Worm (Caenorhabditis elegans) whole organism, L3 larva: ENCODE data around the gene F55G7.3.

ENCODE experiments used
- R02D3.7 ChIP-seq: fragments of 150-350 bp; optimal IDR thresholded peaks from 2 replicates; lab custom pipeline; 2014; ENCODE audit warnings: missing biosample characterization, missing genetic modification characterization
- ZK546.5 ChIP-seq: sonication (generic microtip); optimal IDR thresholded peaks from 2 replicates; lab custom pipeline; 2017; ENCODE audit warnings: missing biosample characterization, missing genetic modification characterization
- ceh-16 ChIP-seq: sonication (generic microtip); optimal IDR thresholded peaks from 2 replicates; lab custom pipeline; 2017; ENCODE audit warnings: missing biosample characterization, missing genetic modification characterization
- ceh-28 ChIP-seq: fragments of 150-350 bp; optimal IDR thresholded peaks from 2 replicates; lab custom pipeline; 2014; ENCODE audit warnings: missing biosample characterization, missing genetic modification reagents, missing genetic modification characterization
- ceh-82 ChIP-seq: fragments of 150-350 bp; optimal IDR thresholded peaks from 2 replicates; lab custom pipeline; 2014; ENCODE audit warnings: missing biosample characterization, missing genetic modification characterization
- ceh-9 ChIP-seq: sonication (generic microtip); optimal IDR thresholded peaks from 2 replicates; lab custom pipeline; 2018; ENCODE audit warnings: missing biosample characterization, missing genetic modification characterization
- egl-27 ChIP-seq: sonication (generic microtip); optimal IDR thresholded peaks from 4 replicates; lab custom pipeline; 2017; ENCODE audit warnings: missing biosample characterization, missing genetic modification reagents, missing genetic modification characterization
- egl-5 ChIP-seq: fragments of 150-350 bp; optimal IDR thresholded peaks from 2 replicates; lab custom pipeline; 2017; ENCODE audit warnings: missing biosample characterization, missing genetic modification reagents, missing genetic modification characterization, inconsistent platforms
- elt-1 ChIP-seq: fragments of 150-350 bp; optimal IDR thresholded peaks from 2 replicates; lab custom pipeline; 2014; ENCODE audit warnings: missing biosample characterization, missing genetic modification characterization
- elt-2 ChIP-seq: sonication (generic microtip); optimal IDR thresholded peaks from 2 replicates; lab custom pipeline; 2016; ENCODE audit warnings: missing genetic modification reagents, mild to moderate bottlenecking, missing genetic modification characterization, missing compliant biosample characterization
- fkh-10 ChIP-seq: sonication (generic microtip); optimal IDR thresholded peaks from 2 replicates; lab custom pipeline; 2017; ENCODE audit warnings: missing biosample characterization, missing genetic modification reagents, missing genetic modification characterization
- fos-1 ChIP-seq: fragments of 150-350 bp; optimal IDR thresholded peaks from 2 replicates; lab custom pipeline; 2014; ENCODE audit warnings: missing biosample characterization, missing genetic modification characterization
- hmg-11 ChIP-seq: sonication (generic microtip); optimal IDR thresholded peaks from 2 replicates; lab custom pipeline; 2016; ENCODE audit warnings: missing genetic modification characterization, missing compliant biosample characterization
- lin-15B ChIP-seq: fragments of 150-350 bp; optimal IDR thresholded peaks from 2 replicates; lab custom pipeline; 2014; ENCODE audit warnings: missing biosample characterization, missing genetic modification characterization
- lin-39 ChIP-seq: fragments of 150-350 bp; optimal IDR thresholded peaks from 2 replicates; lab custom pipeline; 2018; ENCODE audit warnings: missing biosample characterization, missing genetic modification reagents, missing genetic modification characterization
- mdl-1 ChIP-seq: fragments of 150-350 bp; optimal IDR thresholded peaks from 2 replicates; lab custom pipeline; 2014; ENCODE audit warnings: missing biosample characterization, missing genetic modification characterization
- mml-1 ChIP-seq: fragments of 150-350 bp; sonication (generic microtip); optimal IDR thresholded peaks from 3 replicates; lab custom pipeline; 2014; ENCODE audit warnings: missing biosample characterization, missing genetic modification characterization
- nhr-11 ChIP-seq: fragments of 150-350 bp; optimal IDR thresholded peaks from 2 replicates; lab custom pipeline; 2014; ENCODE audit warnings: missing biosample characterization, missing genetic modification characterization
- nhr-12 ChIP-seq: fragments of 150-350 bp; optimal IDR thresholded peaks from 2 replicates; lab custom pipeline; 2014; ENCODE audit warnings: missing biosample characterization, missing genetic modification characterization
- nhr-23 ChIP-seq: fragments of 150-350 bp; optimal IDR thresholded peaks from 2 replicates; lab custom pipeline; 2014; ENCODE audit warnings: missing biosample characterization, missing genetic modification reagents, missing genetic modification characterization
- nhr-237 ChIP-seq: fragments of 150-350 bp; optimal IDR thresholded peaks from 2 replicates; lab custom pipeline; 2014; ENCODE audit warnings: missing biosample characterization, missing genetic modification characterization
- nhr-25 ChIP-seq: sonication (generic microtip); optimal IDR thresholded peaks from 2 replicates; lab custom pipeline; 2017; ENCODE audit warnings: missing biosample characterization, missing genetic modification characterization
- nhr-28 ChIP-seq: fragments of 150-350 bp; optimal IDR thresholded peaks from 2 replicates; lab custom pipeline; 2014; ENCODE audit warnings: missing biosample characterization, missing genetic modification characterization
- nhr-43 ChIP-seq: sonication (generic microtip); optimal IDR thresholded peaks from 2 replicates; lab custom pipeline; 2016; ENCODE audit warnings: mild to moderate bottlenecking, missing genetic modification characterization, missing compliant biosample characterization; ENCODE audit not compliant: poor library complexity, severe bottlenecking
- nhr-76 ChIP-seq: fragments of 150-350 bp; sonication (generic microtip); optimal IDR thresholded peaks from 5 replicates; lab custom pipeline; 2014; ENCODE audit warnings: missing biosample characterization, missing genetic modification characterization
- nhr-77 ChIP-seq: fragments of 150-350 bp; optimal IDR thresholded peaks from 2 replicates; lab custom pipeline; 2014; ENCODE audit warnings: missing biosample characterization, missing genetic modification characterization
- pha-4 ChIP-seq: fragments of 150-350 bp; optimal IDR thresholded peaks from 2 replicates; lab custom pipeline; 2014; ENCODE audit warnings: missing biosample characterization, missing genetic modification reagents, missing genetic modification characterization
- pqm-1 ChIP-seq: fragments of 150-350 bp; optimal IDR thresholded peaks from 2 replicates; lab custom pipeline; 2017; ENCODE audit warnings: missing biosample characterization, missing genetic modification characterization, inconsistent platforms
- sea-2 ChIP-seq: fragments of 150-350 bp; sonication (generic microtip); optimal IDR thresholded peaks from 4 replicates; lab custom pipeline; 2014; ENCODE audit warnings: missing biosample characterization, missing genetic modification reagents, missing genetic modification characterization
- skn-1 ChIP-seq: fragments of 150-350 bp; optimal IDR thresholded peaks from 2 replicates; lab custom pipeline; 2014; ENCODE audit warnings: missing biosample characterization, missing genetic modification characterization
- snpc-4 ChIP-seq: fragments of 150-350 bp; optimal IDR thresholded peaks from 2 replicates; lab custom pipeline; 2014; ENCODE audit warnings: missing biosample characterization, missing genetic modification characterization
- tbx-2 ChIP-seq: sonication (generic microtip); optimal IDR thresholded peaks from 2 replicates; lab custom pipeline; 2016; ENCODE audit warnings: mild to moderate bottlenecking, missing genetic modification characterization, missing compliant biosample characterization
- unc-39 ChIP-seq: sonication (generic microtip); optimal IDR thresholded peaks from 4 replicates; lab custom pipeline; 2017; ENCODE audit warnings: missing biosample characterization, missing genetic modification characterization
- unc-62 ChIP-seq: fragments of 150-350 bp; sonication (generic microtip); optimal IDR thresholded peaks from 4 replicates; lab custom pipeline; 2014; ENCODE audit warnings: missing biosample characterization, missing genetic modification reagents, missing genetic modification characterization
- ztf-11 ChIP-seq: fragments of 150-350 bp; optimal IDR thresholded peaks from 2 replicates; lab custom pipeline; 2014; ENCODE audit warnings: missing biosample characterization, missing genetic modification characterization

Gene F55G7.3

DNA sequence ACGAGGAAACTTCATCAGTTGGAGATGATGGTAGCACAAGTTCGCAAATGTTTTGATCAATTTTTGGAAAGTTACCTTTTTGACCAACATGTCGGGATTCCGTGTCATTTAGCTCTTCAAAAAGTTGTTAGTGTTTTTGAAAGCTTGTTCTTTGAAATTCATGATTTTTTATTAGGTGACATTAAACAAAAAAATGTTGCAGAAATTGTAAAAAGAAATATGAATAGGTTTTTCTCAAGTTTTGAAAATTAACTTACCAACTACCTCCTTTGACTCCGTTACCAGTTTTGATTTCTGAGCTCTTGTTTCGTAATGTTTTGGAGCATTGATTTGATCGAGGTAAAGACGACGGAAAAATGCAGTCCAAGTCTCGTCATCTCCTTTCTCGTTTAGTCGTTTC lies 10.3 kb upstream of the F55G7.3 start:
- TF ChIP-seq nhr-23 (tag; lab: Kevin White, UChicago), result no peak
- TF ChIP-seq nhr-25 (tag; lab: Kevin White, UChicago), result no peak
- no peak for TF ChIP-seq lin-15B (tag; lab: Kevin White, UChicago)
- no peak for TF ChIP-seq nhr-237 (tag; lab: Kevin White, UChicago)
- no peak for TF ChIP-seq ceh-9 (tag; lab: Kevin White, UChicago)
- TF ChIP-seq fos-1 (tag; lab: Kevin White, UChicago), result no peak
- no peak for TF ChIP-seq nhr-77 (tag; lab: Kevin White, UChicago)
- TF ChIP-seq ztf-11 (tag; lab: Kevin White, UChicago), result no peak
- no peak for TF ChIP-seq nhr-76 (tag; lab: Kevin White, UChicago)
- TF ChIP-seq R02D3.7 (tag; lab: Kevin White, UChicago), result no peak
- TF ChIP-seq unc-62 (GFP tag; lab: Kevin White, UChicago), result no peak
- TF ChIP-seq nhr-11, result no peak
- TF ChIP-seq mdl-1 (tag; lab: Kevin White, UChicago), result no peak
- TF ChIP-seq ceh-16 (tag; lab: Kevin White, UChicago), result no peak

DNA sequence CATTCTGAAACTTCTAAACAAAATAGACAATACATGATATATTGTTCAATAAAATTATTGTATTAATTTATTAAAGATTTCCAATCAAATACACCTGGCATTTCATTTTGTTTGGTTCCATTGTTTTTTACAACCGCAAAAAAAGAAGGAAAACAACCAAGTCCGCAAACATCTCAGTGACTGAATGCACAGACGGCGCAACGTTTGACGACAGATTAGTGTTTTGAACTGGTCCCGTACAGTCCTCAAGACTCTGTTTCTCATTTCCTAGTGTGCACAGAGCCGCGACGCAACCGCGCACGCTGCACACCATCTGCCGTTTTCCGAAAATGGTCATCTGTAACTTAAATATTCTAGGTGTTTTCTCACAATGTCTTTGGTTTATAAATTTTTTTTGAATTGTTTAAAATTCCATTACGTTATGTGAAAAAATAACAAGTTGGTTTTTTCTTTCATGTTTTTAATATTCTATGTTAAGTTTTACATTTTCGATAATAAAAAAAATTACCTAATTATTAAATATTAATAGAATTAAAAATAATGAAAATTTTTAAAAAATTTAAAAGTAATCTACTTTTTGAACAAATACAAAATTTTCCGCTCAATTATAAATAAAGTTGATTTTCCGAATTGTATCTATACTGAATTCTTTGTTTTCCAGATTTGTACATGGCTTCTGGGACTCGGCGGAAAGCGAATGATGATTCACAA lies 6.5 kb upstream of the F55G7.3 start, which contains the start of gene lsd-1:
Gene lsd-1, plus strand, starts transcription at position 661 of the 711 bp plus-strand sequence.
- TF ChIP-seq elt-2 (tag; lab: Kevin White, UChicago), result peak; percentile 6
- peak; percentile 64 for TF ChIP-seq hmg-11 (tag; lab: Kevin White, UChicago)
- no peak for TF ChIP-seq elt-1 (tag; lab: Kevin White, UChicago)
- TF ChIP-seq pha-4 (tag; lab: Kevin White, UChicago), result peak; percentile 50
- no peak for TF ChIP-seq fkh-10 (GFP tag; lab: Kevin White, UChicago)
- TF ChIP-seq ZK546.5, result no peak
- TF ChIP-seq mml-1 (tag; lab: Kevin White, UChicago), result no peak

DNA sequence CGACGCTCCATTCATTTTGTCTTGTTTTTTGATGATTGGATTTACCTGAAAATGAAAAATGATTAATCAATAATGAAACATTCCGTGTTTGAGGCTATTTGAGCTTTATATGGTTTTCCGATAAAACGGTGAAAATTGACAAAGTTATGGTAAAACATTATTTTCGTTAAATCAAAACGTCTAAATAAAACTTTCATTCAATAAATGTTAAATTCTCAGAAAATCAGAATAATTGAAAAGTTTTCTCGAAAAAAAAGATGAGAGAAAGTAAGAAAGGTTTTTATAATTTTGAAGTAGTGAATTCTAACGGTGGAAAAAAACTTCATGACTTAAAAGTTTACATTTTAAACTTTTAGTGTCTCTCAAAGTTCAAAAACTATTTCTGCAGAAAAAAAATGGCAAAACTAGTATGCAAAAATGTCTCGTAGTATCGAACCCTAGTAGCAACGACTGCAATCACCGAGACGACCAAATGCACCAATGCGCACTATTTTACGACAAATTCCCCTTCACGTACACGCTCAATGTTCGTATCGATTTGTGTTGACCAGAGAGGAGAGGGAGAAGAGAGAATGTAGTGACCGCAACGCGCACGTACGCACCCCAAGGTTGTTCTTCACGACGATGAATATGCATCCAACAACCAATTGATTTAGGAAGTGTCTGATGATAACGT lies 5.1 kb upstream of the F55G7.3 start, which contains the start of gene nfya-1:
Gene nfya-1, minus strand, starts transcription at position 51 of the 676 bp plus-strand sequence.
- TF ChIP-seq unc-39 (tag; lab: Kevin White, UChicago) (no peak), pha-4 (tag; lab: Kevin White, UChicago) (peak; percentile 68), ZK546.5 (no peak), lin-15B (tag; lab: Kevin White, UChicago) (peak; percentile 17), lin-39 (peak; percentile 42), ceh-28 (tag; lab: Kevin White, UChicago) (peak; percentile 80), nhr-43 (tag; lab: Kevin White, UChicago) (peak; percentile 34), pqm-1 (tag; lab: Kevin White, UChicago) (peak; percentile 16), tbx-2 (no peak), ceh-9 (tag; lab: Kevin White, UChicago) (no peak), nhr-11 (no peak), egl-5 (tag; lab: Kevin White, UChicago) (peak; percentile 53), fos-1 (tag; lab: Kevin White, UChicago) (no peak), unc-62 (GFP tag; lab: Kevin White, UChicago) (no peak), hmg-11 (tag; lab: Kevin White, UChicago) (peak; percentile 81), nhr-77 (tag; lab: Kevin White, UChicago) (no peak), nhr-23 (tag; lab: Kevin White, UChicago) (peak; percentile 19), nhr-25 (tag; lab: Kevin White, UChicago) (peak; percentile 62), R02D3.7 (tag; lab: Kevin White, UChicago) (no peak), sea-2 (no peak), ceh-16 (tag; lab: Kevin White, UChicago) (no peak), nhr-237 (tag; lab: Kevin White, UChicago) (no peak), nhr-28 (no peak), nhr-12 (tag; lab: Kevin White, UChicago) (no peak), nhr-76 (tag; lab: Kevin White, UChicago) (no peak), mml-1 (tag; lab: Kevin White, UChicago) (no peak), skn-1 (tag; lab: Kevin White, UChicago) (peak; percentile 38), ceh-82 (no peak), fkh-10 (GFP tag; lab: Kevin White, UChicago) (no peak), egl-27 (tag; lab: Kevin White, UChicago) (no peak), snpc-4 (peak; percentile 27), elt-2 (tag; lab: Kevin White, UChicago) (peak; percentile 27)
